Worm (Caenorhabditis elegans) whole organism, young adult: ENCODE measurements around the gene H20J04.9.

ENCODE experiments used
- C06A6.2 ChIP-seq: fragments of 200-800 bp; sonication (Bioruptor generic); conservative IDR thresholded peaks from 2 replicates; pipeline ENCODE4 v1.3.6; 2022; ENCODE audit warnings: missing genetic modification characterization, missing compliant biosample characterization
- D2030.7 ChIP-seq: fragments of 200-800 bp; sonication (Bioruptor generic); IDR thresholded peaks from 2 replicates; pipeline ENCODE4 v1.3.6; 2022; ENCODE audit warnings: missing genetic modification reagents, missing genetic modification characterization, missing compliant biosample characterization
- F10E7.11 ChIP-seq: sonication (generic microtip); optimal IDR thresholded peaks from 2 replicates; lab custom pipeline; 2017; ENCODE audit warnings: mild to moderate bottlenecking, missing genetic modification characterization, moderate library complexity, missing compliant biosample characterization
- F23B12.7 ChIP-seq: sonication (generic microtip); optimal IDR thresholded peaks from 2 replicates; lab custom pipeline; 2017; ENCODE audit warnings: missing genetic modification characterization, mild to moderate bottlenecking, missing compliant biosample characterization, antibody characterized with exemption, moderate library complexity; ENCODE audit not compliant: insufficient read depth
- F33H1.4 ChIP-seq: fragments of 200-800 bp; sonication (Bioruptor generic); IDR thresholded peaks from 2 replicates; pipeline ENCODE4 v1.3.6; 2022; ENCODE audit warnings: missing genetic modification reagents, missing genetic modification characterization, missing compliant biosample characterization
- F37B4.10 ChIP-seq: fragments of 200-800 bp; sonication (Bioruptor generic); IDR thresholded peaks from 2 replicates; pipeline ENCODE4 v1.3.6; 2022; ENCODE audit warnings: missing genetic modification characterization, missing compliant biosample characterization
- T07F8.4 ChIP-seq: sonication (generic microtip); optimal IDR thresholded peaks from 2 replicates; lab custom pipeline; 2016; ENCODE audit warnings: mild to moderate bottlenecking, missing genetic modification characterization, moderate library complexity, missing compliant biosample characterization
- Y53F4B.3 ChIP-seq: fragments of 200-800 bp; sonication (Bioruptor generic); IDR thresholded peaks from 2 replicates; pipeline ENCODE4 v1.3.6; 2022; ENCODE audit warnings: missing genetic modification reagents, missing genetic modification characterization, missing compliant biosample characterization
- ama-1 ChIP-seq, 3 experiments: fragments of 150-350 bp in 1 of 3; sonication (generic microtip) in 2 of 3; optimal IDR thresholded peaks; 2 replicates each; lab custom pipeline; 2014 to 2018; ENCODE audit warnings: missing biosample characterization in 2 of 3, missing genetic modification characterization in 2 of 3, missing genetic modification reagents in 2 of 3
- atf-7 ChIP-seq: sonication (generic microtip); optimal IDR thresholded peaks from 2 replicates; lab custom pipeline; 2017; ENCODE audit warnings: mild to moderate bottlenecking, missing genetic modification characterization, missing compliant biosample characterization
- athp-1 ChIP-seq: sonication (generic microtip); optimal IDR thresholded peaks from 2 replicates; lab custom pipeline; 2017; ENCODE audit warnings: mild to moderate bottlenecking, missing genetic modification characterization, missing compliant biosample characterization
- cebp-1 ChIP-seq, 2 experiments: fragments of 200-800 bp in 1 of 2; sonication (Bioruptor generic) in 1 of 2; sonication (generic microtip) in 1 of 2; IDR thresholded peaks in 1 of 2; optimal IDR thresholded peaks in 1 of 2; 2 replicates each; pipeline versions ENCODE4 v1.3.6 to Lab custom; 2017 to 2022; ENCODE audit warnings: missing compliant biosample characterization in 2 of 2, missing genetic modification characterization in 2 of 2, mild to moderate bottlenecking in 1 of 2, missing genetic modification reagents in 1 of 2, moderate library complexity in 1 of 2
- ceh-40 ChIP-seq: fragments of 200-800 bp; sonication (Bioruptor generic); IDR thresholded peaks from 2 replicates; pipeline ENCODE4 v1.3.6; 2022; ENCODE audit warnings: missing genetic modification characterization, missing compliant biosample characterization
- ceh-91 ChIP-seq: fragments of 200-800 bp; sonication (Bioruptor generic); IDR thresholded peaks from 2 replicates; pipeline ENCODE4 v1.3.6; 2022; ENCODE audit warnings: missing genetic modification reagents, missing genetic modification characterization, missing compliant biosample characterization
- chd-7 ChIP-seq: sonication (generic microtip); optimal IDR thresholded peaks from 2 replicates; lab custom pipeline; 2016; ENCODE audit warnings: mild to moderate bottlenecking, missing genetic modification characterization, moderate library complexity, missing compliant biosample characterization
- dpl-1 ChIP-seq: fragments of 150-350 bp; optimal IDR thresholded peaks from 2 replicates; lab custom pipeline; 2014; ENCODE audit warnings: missing biosample characterization, missing genetic modification reagents, missing genetic modification characterization
- efl-1 ChIP-seq: fragments of 150-350 bp; optimal IDR thresholded peaks from 2 replicates; lab custom pipeline; 2014; ENCODE audit warnings: missing biosample characterization, missing genetic modification reagents, missing genetic modification characterization
- ets-4 ChIP-seq: fragments of 200-800 bp; sonication (Bioruptor generic); optimal IDR thresholded peaks from 2 replicates; lab custom pipeline; 2018; ENCODE audit warnings: mild to moderate bottlenecking, missing genetic modification characterization, missing compliant biosample characterization
- let-607 ChIP-seq, 2 experiments: fragments of 200-800 bp in 1 of 2; sonication (Bioruptor generic) in 1 of 2; sonication (generic microtip) in 1 of 2; optimal IDR thresholded peaks; 2 replicates each; lab custom pipeline; 2016 to 2018; ENCODE audit warnings: mild to moderate bottlenecking in 2 of 2, missing compliant biosample characterization in 2 of 2, missing genetic modification characterization in 2 of 2, moderate library complexity in 2 of 2, missing genotype in 1 of 2
- lir-1 ChIP-seq: fragments of 200-800 bp; sonication (Bioruptor generic); conservative IDR thresholded peaks from 2 replicates; pipeline ENCODE4 v1.3.6; 2022; ENCODE audit warnings: missing genetic modification reagents, missing genetic modification characterization, missing compliant biosample characterization
- lsl-1 ChIP-seq: fragments of 200-800 bp; sonication (Bioruptor generic); optimal IDR thresholded peaks from 2 replicates; lab custom pipeline; 2018; ENCODE audit warnings: mild to moderate bottlenecking, missing genetic modification characterization, moderate library complexity, missing compliant biosample characterization
- madf-6 ChIP-seq: fragments of 200-800 bp; sonication (Bioruptor generic); IDR thresholded peaks from 2 replicates; pipeline ENCODE4 v1.3.6; 2022; ENCODE audit warnings: missing genetic modification reagents, missing genetic modification characterization, missing compliant biosample characterization
- madf-8 ChIP-seq: fragments of 200-800 bp; sonication (Bioruptor generic); conservative IDR thresholded peaks from 2 replicates; pipeline ENCODE4 v1.3.6; 2022; ENCODE audit warnings: missing genetic modification reagents, missing genetic modification characterization, missing compliant biosample characterization
- nfyb-1 ChIP-seq: fragments of 200-800 bp; sonication (Bioruptor generic); IDR thresholded peaks from 2 replicates; pipeline ENCODE4 v1.3.6; 2022; ENCODE audit warnings: missing genetic modification reagents, missing genetic modification characterization, missing compliant biosample characterization
- pbrm-1 ChIP-seq: fragments of 200-800 bp; sonication (Bioruptor generic); IDR thresholded peaks from 2 replicates; pipeline ENCODE4 v1.3.6; 2022; ENCODE audit warnings: missing genetic modification reagents, missing genetic modification characterization, missing compliant biosample characterization
- sea-2 ChIP-seq: fragments of 200-800 bp; sonication (Bioruptor generic); IDR thresholded peaks from 2 replicates; pipeline ENCODE4 v1.3.6; 2022; ENCODE audit warnings: missing genetic modification characterization, missing compliant biosample characterization
- snpc-1.3 ChIP-seq: sonication (generic microtip); optimal IDR thresholded peaks from 2 replicates; lab custom pipeline; 2017; ENCODE audit warnings: missing genetic modification characterization, mild to moderate bottlenecking, missing compliant biosample characterization, antibody characterized with exemption, moderate library complexity, missing genotype, missing genetic modification reagents; ENCODE audit not compliant: insufficient read depth
- sptf-2 ChIP-seq: fragments of 200-800 bp; sonication (Bioruptor generic); optimal IDR thresholded peaks from 2 replicates; lab custom pipeline; 2018; ENCODE audit warnings: mild to moderate bottlenecking, missing genetic modification characterization, missing compliant biosample characterization
- tlf-1 ChIP-seq: fragments of 200-800 bp; sonication (Bioruptor generic); optimal IDR thresholded peaks from 2 replicates; lab custom pipeline; 2018; ENCODE audit warnings: mild to moderate bottlenecking, missing genetic modification characterization, missing compliant biosample characterization
- unc-130 ChIP-seq: sonication (generic microtip); optimal IDR thresholded peaks from 2 replicates; lab custom pipeline; 2016; ENCODE audit warnings: missing genetic modification reagents, missing genetic modification characterization, missing compliant biosample characterization
- unc-62 ChIP-seq: fragments of 150-350 bp; optimal IDR thresholded peaks from 2 replicates; lab custom pipeline; 2014; ENCODE audit warnings: missing biosample characterization, missing genetic modification reagents, missing genetic modification characterization
- xnd-1 ChIP-seq: sonication (generic microtip); optimal IDR thresholded peaks from 2 replicates; lab custom pipeline; 2016; ENCODE audit warnings: missing genotype, missing genetic modification reagents, missing genetic modification characterization, missing compliant biosample characterization
- ztf-6 ChIP-seq: fragments of 200-800 bp; sonication (Bioruptor generic); IDR thresholded peaks from 2 replicates; pipeline ENCODE4 v1.3.6; 2022; ENCODE audit warnings: missing genetic modification reagents, missing genetic modification characterization, missing compliant biosample characterization

The H20J04.9 gene

DNA sequence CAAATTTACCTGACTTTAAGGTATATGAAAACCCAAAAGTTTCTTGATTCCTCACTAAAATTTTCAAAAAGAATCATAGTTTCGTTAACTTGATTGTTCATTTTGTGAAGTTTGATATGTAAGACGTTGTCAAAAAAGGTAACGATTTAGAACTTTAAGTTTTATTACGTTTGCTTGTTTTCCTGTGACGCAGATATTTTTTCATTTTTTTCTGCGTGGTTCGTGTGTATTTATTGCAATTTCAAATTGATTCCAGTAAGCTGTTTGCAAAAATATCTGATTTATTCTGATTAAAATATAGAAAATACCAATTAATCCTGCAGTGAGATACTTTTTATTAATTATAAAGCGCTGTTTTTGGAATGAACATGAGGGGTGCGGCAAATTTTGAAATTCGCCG is 35.0 kb upstream of the H20J04.9 start, which contains the start of gene srw-40:
Gene srw-40 (minus strand): TSS at position 101 of the 400 bp plus-strand sequence.
- TF ChIP-seq lsl-1 (GFP tag; lab: Kevin White, UChicago) = no peak

DNA sequence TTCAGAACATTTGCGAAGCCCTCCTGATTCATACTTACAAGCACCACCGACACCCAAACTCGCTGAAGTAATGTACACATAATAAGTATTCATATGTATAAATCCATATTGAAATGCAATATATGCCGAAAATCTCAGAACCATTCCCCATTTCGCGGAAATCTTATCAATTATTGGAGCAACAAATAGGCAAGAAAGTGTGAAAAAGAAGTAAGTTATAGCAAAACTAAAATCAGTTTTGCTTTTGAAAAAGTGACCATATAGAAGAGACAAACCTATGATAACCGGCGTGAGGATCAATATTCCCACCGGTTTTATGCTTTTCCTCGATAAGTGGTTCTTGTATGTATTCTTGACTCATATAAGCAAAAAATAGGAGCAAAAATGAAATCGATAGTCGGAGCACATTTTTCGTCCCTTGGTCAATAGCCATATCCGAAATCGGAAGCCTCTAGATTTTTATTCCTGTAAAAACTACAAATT is 31.4 kb upstream of the H20J04.9 start, which contains the start of gene Y52E8A.6:
Gene Y52E8A.6 (minus strand): TSS at position 433 of the 483 bp plus-strand sequence.
- TF ChIP-seq D2030.7 (GFP tag; lab: Robert Waterston, UW) = no peak
- no peak for TF ChIP-seq T07F8.4 (tag; lab: Kevin White, UChicago)
- no peak for TF ChIP-seq pbrm-1 (GFP tag; lab: Robert Waterston, UW)
- TF ChIP-seq chd-7 (tag; lab: Kevin White, UChicago) = no peak
- no peak for TF ChIP-seq tlf-1 (GFP tag; lab: Kevin White, UChicago)
- TF ChIP-seq athp-1 (tag; lab: Kevin White, UChicago) = no peak
- TF ChIP-seq unc-62 (GFP tag; lab: Kevin White, UChicago) = no peak
- no peak for TF ChIP-seq atf-7 (tag; lab: Kevin White, UChicago)
- TF ChIP-seq cebp-1 (GFP tag; IDR thresholded peaks at IDR 0.05; lab: Robert Waterston, UW) = no peak
- TF ChIP-seq cebp-1 (tag; optimal IDR thresholded peaks at IDR 0.05; lab: Kevin White, UChicago) = no peak
- TF ChIP-seq Y53F4B.3 = no peak
- no peak for TF ChIP-seq ets-4 (GFP tag; lab: Kevin White, UChicago)
- no peak for TF ChIP-seq C06A6.2 (GFP tag; lab: Robert Waterston, UW)
- no peak for TF ChIP-seq F10E7.11 (tag; lab: Kevin White, UChicago)
- TF ChIP-seq dpl-1 (GFP tag; lab: Kevin White, UChicago) = no peak
- no peak for TF ChIP-seq let-607 (tag; optimal IDR thresholded peaks at IDR 0.05; lab: Kevin White, UChicago)
- TF ChIP-seq efl-1 = no peak
- no peak for TF ChIP-seq unc-130 (GFP tag; lab: Kevin White, UChicago)

DNA sequence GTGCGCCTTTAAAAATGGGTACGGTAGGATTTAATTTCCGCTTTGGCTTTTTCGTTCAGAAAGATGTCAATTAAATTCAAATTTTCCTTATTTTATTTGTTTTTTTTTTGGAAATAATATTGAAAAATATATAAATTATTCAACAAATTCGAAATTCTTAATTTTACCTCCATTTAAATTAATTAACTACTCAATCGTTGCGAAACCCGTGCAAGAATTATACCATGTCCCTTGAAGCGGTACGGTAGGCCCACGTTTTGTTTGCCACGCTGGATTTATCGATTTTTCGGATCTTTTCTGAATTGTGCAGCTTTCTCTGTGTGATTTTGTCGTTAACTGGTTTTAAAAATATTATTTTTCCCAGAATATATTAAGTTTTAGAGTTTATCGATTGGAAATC is 30.5 kb upstream of the H20J04.9 start, which contains the start of gene Y52E8A.2:
Gene Y52E8A.2 (plus strand): TSS at position 382 of the 400 bp plus-strand sequence.
- TF ChIP-seq madf-8 (GFP tag; lab: Robert Waterston, UW) (peak; percentile 73), ceh-40 (no peak), F33H1.4 (peak; percentile 82), snpc-1.3 (tag; lab: Kevin White, UChicago) (no peak), chd-7 (tag; lab: Kevin White, UChicago) (no peak), nfyb-1 (no peak), ceh-91 (GFP tag; lab: Robert Waterston, UW) (peak; percentile 47), xnd-1 (tag; lab: Kevin White, UChicago) (peak; percentile 66), F37B4.10 (GFP tag; lab: Robert Waterston, UW) (no peak), ztf-6 (no peak), madf-6 (peak; percentile 73; the same call in 1 of the 2 replicates), lsl-1 (GFP tag; lab: Kevin White, UChicago) (peak; percentile 95), athp-1 (tag; lab: Kevin White, UChicago) (no peak), D2030.7 (GFP tag; lab: Robert Waterston, UW) (peak; percentile 37; the same call in 1 of the 2 replicates)

DNA sequence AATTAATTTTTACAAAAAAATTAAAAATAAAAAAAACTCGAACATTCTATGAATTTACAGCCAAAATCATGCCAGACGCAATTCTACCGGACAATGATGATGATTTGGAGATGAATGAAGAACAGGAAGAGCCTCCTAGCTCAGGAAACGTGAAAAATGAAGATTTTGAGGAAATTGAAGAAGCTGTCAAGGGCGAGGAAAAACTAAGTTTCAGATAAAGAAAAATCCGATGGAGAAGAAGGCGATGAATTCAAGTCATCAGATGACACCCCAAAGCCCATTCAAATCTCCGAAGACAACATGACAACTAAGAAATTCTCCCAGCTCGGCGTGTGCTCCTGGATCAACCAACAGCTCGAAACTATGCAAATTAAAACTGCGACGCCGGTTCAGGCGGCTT is 29.2 kb upstream of the H20J04.9 start, which contains the start of gene Y52E8A.1:
Gene Y52E8A.1 (plus strand): TSS at position 301 of the 400 bp plus-strand sequence.
- no peak for TF ChIP-seq F10E7.11 (tag; lab: Kevin White, UChicago)
- no peak for TF ChIP-seq sptf-2
- no peak for TF ChIP-seq ets-4 (GFP tag; lab: Kevin White, UChicago)
- TF ChIP-seq sea-2 (GFP tag; lab: Robert Waterston, UW) = no peak
- TF ChIP-seq lir-1 = no peak
- TF ChIP-seq ama-1 (optimal IDR thresholded peaks at IDR 0.05; lab: Kevin White, UChicago) = no peak
- no peak for TF ChIP-seq ama-1 (GFP tag; optimal IDR thresholded peaks at IDR 0.05; lab: Kevin White, UChicago)
- TF ChIP-seq F23B12.7 (tag; lab: Kevin White, UChicago) = no peak
- no peak for TF ChIP-seq ztf-6
